Worm (Caenorhabditis elegans): ENCODE data around the gene W06G6.17.

- TF ChIP-seq nhr-237 (tag; optimal IDR thresholded peaks at IDR 0.05) (no peak), ama-1 (optimal IDR thresholded peaks at IDR 0.05) (no peak), nhr-77 (tag; optimal IDR thresholded peaks at IDR 0.05) (no peak), fkh-10 (GFP tag; optimal IDR thresholded peaks at IDR 0.05) (no peak), daf-8 (GFP tag; IDR thresholded peaks at IDR 0.05) (no peak), Y105C5A.15 (GFP tag; IDR thresholded peaks at IDR 0.05) (no peak), mdl-1 (tag; optimal IDR thresholded peaks at IDR 0.05) (no peak)
These were observed 34.9 kb upstream of the W06G6.17 start, which contains the start of gene srw-44 for ce11 chrV:16679981-16680380.

All from whole organism, L4 larva.